Fruit fly (Drosophila melanogaster): ENCODE data around the gene CG6688.

CG6688 gene

dm6 chr3R:23012017-23012416 is at the start of gene CG6688:
CG6688 (plus strand) TSS chr3R:23012412.
- TF ChIP-seq Sin3A (optimal IDR thresholded peaks at IDR 0.05) (no peak), ttk (optimal IDR thresholded peaks at IDR 0.05) (no peak), h (optimal IDR thresholded peaks at IDR 0.05) (no peak), psq (optimal IDR thresholded peaks at IDR 0.05) (no peak), Myc (optimal IDR thresholded peaks at IDR 0.05) (no peak), insv (optimal IDR thresholded peaks at IDR 0.05) (no peak)

dm6 chr3R:22965220-22965619 is 47.0 kb upstream of the CG6688 start:
- TF ChIP-seq ttk (optimal IDR thresholded peaks at IDR 0.05) (no peak), Myc (optimal IDR thresholded peaks at IDR 0.05) (no peak), insv (optimal IDR thresholded peaks at IDR 0.05) (no peak), psq (optimal IDR thresholded peaks at IDR 0.05) (no peak), h (optimal IDR thresholded peaks at IDR 0.05) (no peak), Sin3A (optimal IDR thresholded peaks at IDR 0.05) (no peak)

- TF ChIP-seq ttk (optimal IDR thresholded peaks at IDR 0.05) (no peak), Sin3A (optimal IDR thresholded peaks at IDR 0.05) (no peak), psq (optimal IDR thresholded peaks at IDR 0.05) (no peak), h (optimal IDR thresholded peaks at IDR 0.05) (no peak), insv (optimal IDR thresholded peaks at IDR 0.05) (no peak), Myc (optimal IDR thresholded peaks at IDR 0.05) (no peak)
Observed at dm6 chr3R:22965984-22966383, 46.2 kb upstream of the CG6688 start, which contains the start of gene Tpl94D. Tpl94D (plus strand) TSS chr3R:22966284.

dm6 chr3R:22976997-22977396 is 35.2 kb upstream of the CG6688 start, which contains the start of gene Gbp3:
Gbp3 (plus strand) TSS chr3R:22977270.
- TF ChIP-seq psq (optimal IDR thresholded peaks at IDR 0.05) (no peak), Sin3A (optimal IDR thresholded peaks at IDR 0.05) (no peak), h (optimal IDR thresholded peaks at IDR 0.05) (no peak), Myc (optimal IDR thresholded peaks at IDR 0.05) (no peak), insv (optimal IDR thresholded peaks at IDR 0.05) (no peak), ttk (optimal IDR thresholded peaks at IDR 0.05) (no peak)

- TF ChIP-seq h (optimal IDR thresholded peaks at IDR 0.05) = no peak
- no peak for TF ChIP-seq Myc (optimal IDR thresholded peaks at IDR 0.05)
- no peak for TF ChIP-seq Sin3A (optimal IDR thresholded peaks at IDR 0.05)
- TF ChIP-seq insv (optimal IDR thresholded peaks at IDR 0.05) = no peak
- TF ChIP-seq psq (optimal IDR thresholded peaks at IDR 0.05) = no peak
- no peak for TF ChIP-seq ttk (optimal IDR thresholded peaks at IDR 0.05)
Observed at dm6 chr3R:22986981-22987380, 25.2 kb upstream of the CG6688 start, which contains the start of gene Or94a. Or94a (plus strand) TSS chr3R:22987281.

- TF ChIP-seq Myc (optimal IDR thresholded peaks at IDR 0.05) = no peak
- TF ChIP-seq ttk (optimal IDR thresholded peaks at IDR 0.05) = no peak
- TF ChIP-seq insv (optimal IDR thresholded peaks at IDR 0.05) = no peak
- no peak for TF ChIP-seq psq (optimal IDR thresholded peaks at IDR 0.05)
- TF ChIP-seq h (optimal IDR thresholded peaks at IDR 0.05) = no peak
- TF ChIP-seq Sin3A (optimal IDR thresholded peaks at IDR 0.05) = no peak
Observed at dm6 chr3R:22988995-22989394, 23.2 kb upstream of the CG6688 start, which contains the start of gene Or94b. Or94b (plus strand) TSS chr3R:22989295.

- TF ChIP-seq Myc (optimal IDR thresholded peaks at IDR 0.05) (no peak), psq (optimal IDR thresholded peaks at IDR 0.05) (no peak), h (optimal IDR thresholded peaks at IDR 0.05) (no peak), insv (optimal IDR thresholded peaks at IDR 0.05) (no peak), Sin3A (optimal IDR thresholded peaks at IDR 0.05) (no peak), ttk (optimal IDR thresholded peaks at IDR 0.05) (no peak)
Observed at dm6 chr3R:22997912-22998622, 14.1 kb upstream of the CG6688 start, which contains the start of gene Nha2. Nha2 (minus strand) TSS chr3R:22998528.

- no peak for TF ChIP-seq psq (optimal IDR thresholded peaks at IDR 0.05)
- TF ChIP-seq insv (optimal IDR thresholded peaks at IDR 0.05) = no peak
- TF ChIP-seq h (optimal IDR thresholded peaks at IDR 0.05) = no peak
- no peak for TF ChIP-seq Myc (optimal IDR thresholded peaks at IDR 0.05)
- TF ChIP-seq ttk (optimal IDR thresholded peaks at IDR 0.05) = no peak
- TF ChIP-seq Sin3A (optimal IDR thresholded peaks at IDR 0.05) = no peak
Observed at dm6 chr3R:22998623-22999179, 13.5 kb upstream of the CG6688 start.

- TF ChIP-seq Sin3A (optimal IDR thresholded peaks at IDR 0.05) (no peak), psq (optimal IDR thresholded peaks at IDR 0.05) (no peak)
Observed at dm6 chr3R:23004161-23004560, 8.1 kb upstream of the CG6688 start.

- TF ChIP-seq Myc (optimal IDR thresholded peaks at IDR 0.05) (no peak), insv (optimal IDR thresholded peaks at IDR 0.05) (no peak)
Observed at dm6 chr3R:23009480-23010115, 2.6 kb upstream of the CG6688 start.

- TF ChIP-seq ttk (optimal IDR thresholded peaks at IDR 0.05) = no peak
- no peak for TF ChIP-seq insv (optimal IDR thresholded peaks at IDR 0.05)
- TF ChIP-seq Myc (optimal IDR thresholded peaks at IDR 0.05) = no peak
- TF ChIP-seq h (optimal IDR thresholded peaks at IDR 0.05) = no peak
Observed at dm6 chr3R:23010406-23010805, 1.8 kb upstream of the CG6688 start, which contains the start of gene CG34375. CG34375 (minus strand) TSS chr3R:23010562.

dm6 chr3R:23013482-23013881 is 1.3 kb downstream of the CG6688 start:
- TF ChIP-seq psq (optimal IDR thresholded peaks at IDR 0.05) (no peak), Myc (optimal IDR thresholded peaks at IDR 0.05) (no peak), insv (optimal IDR thresholded peaks at IDR 0.05) (no peak), Sin3A (optimal IDR thresholded peaks at IDR 0.05) (no peak), ttk (optimal IDR thresholded peaks at IDR 0.05) (no peak), h (optimal IDR thresholded peaks at IDR 0.05) (no peak)
